Fruit fly (Drosophila melanogaster): ENCODE results near the gene CG6276.

The CG6276 gene

DNA sequence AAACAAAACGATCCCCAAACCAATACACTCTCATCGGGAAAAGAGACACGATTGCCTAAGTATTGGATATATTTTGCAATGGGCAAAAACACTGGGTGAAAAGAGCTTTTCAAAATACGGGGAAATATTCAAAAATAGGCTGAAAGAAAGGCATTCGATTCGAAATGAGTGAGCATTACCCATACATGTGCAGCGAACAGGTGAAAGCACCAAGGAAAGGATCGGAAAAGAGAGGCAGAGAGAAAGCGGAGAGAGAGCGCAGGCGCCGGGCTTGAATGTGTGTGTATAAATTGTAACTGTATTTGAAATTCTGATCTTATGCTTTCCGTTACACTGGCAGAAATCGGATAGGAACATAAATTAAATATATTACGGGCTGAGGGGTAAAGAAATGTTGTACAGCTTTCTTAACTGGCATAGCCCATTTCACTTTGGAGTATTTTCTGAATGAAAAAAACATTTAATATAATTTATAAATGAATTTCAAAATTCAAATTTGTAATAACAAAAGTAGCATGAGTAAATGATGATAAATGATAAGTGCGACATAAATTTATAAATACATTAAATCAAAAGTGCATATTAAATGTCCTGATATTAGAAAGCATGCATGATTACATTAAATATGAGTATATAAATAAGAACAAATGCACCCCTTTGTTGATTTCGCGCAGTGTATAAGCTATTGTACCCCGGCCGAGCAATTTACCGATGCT is 39.1 kb downstream of the CG6276 start (continued):
- TF ChIP-seq CG18476 (GFP tag; optimal IDR thresholded peaks at IDR 0.05), result peak; percentile 42
- peak; percentile 64 for TF ChIP-seq cg (GFP tag; optimal IDR thresholded peaks at IDR 0.05)
- TF ChIP-seq h (optimal IDR thresholded peaks at IDR 0.05), result no peak
- TF ChIP-seq Deaf1 (tag; optimal IDR thresholded peaks at IDR 0.05), result peak; percentile 51
- peak; percentile 59 for TF ChIP-seq CG4328 (GFP tag; optimal IDR thresholded peaks at IDR 0.05)
- TF ChIP-seq CG7963 (GFP tag; IDR thresholded peaks at IDR 0.05; ENCODE audit: partially characterized antibody), result no peak
- TF ChIP-seq NK7.1 (GFP tag; optimal IDR thresholded peaks at IDR 0.05), result no peak
- peak; percentile 12 for TF ChIP-seq CG1603 (tag; optimal IDR thresholded peaks at IDR 0.05)
- peak; percentile 85 for TF ChIP-seq dmrt11E (tag; optimal IDR thresholded peaks at IDR 0.05)
- peak; percentile 15 to 36 for TF ChIP-seq Pdp1 (GFP tag; optimal IDR thresholded peaks at IDR 0.05)
- no peak for TF ChIP-seq Stat92E (GFP tag; optimal IDR thresholded peaks at IDR 0.05)
- peak; percentile 45 for TF ChIP-seq CG30020 (tag; optimal IDR thresholded peaks at IDR 0.05)
- TF ChIP-seq CG3847 (GFP tag; IDR thresholded peaks at IDR 0.05), result peak; percentile 40; the same call in 1 of the 2 replicates
- no peak for TF ChIP-seq CG14965 (GFP tag; optimal IDR thresholded peaks at IDR 0.05; ENCODE audit: borderline replicate concordance)
- peak; percentile 64 for TF ChIP-seq CG1529 (GFP tag; optimal IDR thresholded peaks at IDR 0.05)
- TF ChIP-seq pita (GFP tag; optimal IDR thresholded peaks at IDR 0.05), result no peak
- peak; percentile 70 for TF ChIP-seq CG12299 (tag; optimal IDR thresholded peaks at IDR 0.05)
- TF ChIP-seq gsb-n (tag; optimal IDR thresholded peaks at IDR 0.05), result peak; percentile 74
- TF ChIP-seq Awh (GFP tag; IDR thresholded peaks at IDR 0.05), result no peak
- TF ChIP-seq CG3065 (GFP tag; optimal IDR thresholded peaks at IDR 0.05), result no peak
- TF ChIP-seq CG10462 (GFP tag; optimal IDR thresholded peaks at IDR 0.05), result peak; percentile 43
- TF ChIP-seq Optix (GFP tag; IDR thresholded peaks at IDR 0.05), result no peak; the same call in 2 of the 3 replicates
- TF ChIP-seq CG10267 (tag; optimal IDR thresholded peaks at IDR 0.05), result peak; percentile 76
- no peak for TF ChIP-seq corto (GFP tag; optimal IDR thresholded peaks at IDR 0.05)
- TF ChIP-seq odd (GFP tag; optimal IDR thresholded peaks at IDR 0.05), result peak; percentile 46
- peak; percentile 73 for TF ChIP-seq CG16815 (GFP tag; optimal IDR thresholded peaks at IDR 0.05)
- no peak for TF ChIP-seq CG11093 (GFP tag; IDR thresholded peaks at IDR 0.05)
- TF ChIP-seq emc (GFP tag; optimal IDR thresholded peaks at IDR 0.05), result no peak
- TF ChIP-seq CG18011 (GFP tag; optimal IDR thresholded peaks at IDR 0.05), result no peak
- TF ChIP-seq CG9437 (GFP tag; optimal IDR thresholded peaks at IDR 0.05), result peak; percentile 77
- peak; percentile 20 for TF ChIP-seq Dek (tag; optimal IDR thresholded peaks at IDR 0.05)
- TF ChIP-seq zen2 (GFP tag; IDR thresholded peaks at IDR 0.05; ENCODE audit: partially characterized antibody), result no peak
- TF ChIP-seq sens (GFP tag), result peak; percentile 91
- no peak for TF ChIP-seq Side (GFP tag; optimal IDR thresholded peaks at IDR 0.05)
- TF ChIP-seq Med (GFP tag), result peak; percentile 51
- no peak for TF ChIP-seq Atf3 (GFP tag; optimal IDR thresholded peaks at IDR 0.05)
- peak; percentile 86 for TF ChIP-seq CG31441 (GFP tag; IDR thresholded peaks at IDR 0.05)
- TF ChIP-seq gce (GFP tag; IDR thresholded peaks at IDR 0.05), result no peak
- peak; percentile 16 for TF ChIP-seq CG7271 (tag; optimal IDR thresholded peaks at IDR 0.05)
- TF ChIP-seq pb (GFP tag; optimal IDR thresholded peaks at IDR 0.05), result no peak
- TF ChIP-seq CG7928 (GFP tag; optimal IDR thresholded peaks at IDR 0.05), result no peak
- TF ChIP-seq CTCF (GFP tag; optimal IDR thresholded peaks at IDR 0.05), result no peak
- no peak for TF ChIP-seq Dll (GFP tag; IDR thresholded peaks at IDR 0.05; ENCODE audit: partially characterized antibody)
- peak; percentile 87 for TF ChIP-seq CG10979 (tag; optimal IDR thresholded peaks at IDR 0.05)
- peak; percentile 8 for TF ChIP-seq D19B (GFP tag; optimal IDR thresholded peaks at IDR 0.05)
- 0 out of 2 replicates have a peak, but pooled peaks have one; percentile 9 for TF ChIP-seq al (GFP tag; IDR thresholded peaks at IDR 0.05)
- no peak for TF ChIP-seq CG7745 (tag; optimal IDR thresholded peaks at IDR 0.05)
- peak; percentile 84 for TF ChIP-seq Oli (tag; optimal IDR thresholded peaks at IDR 0.05)
- TF ChIP-seq Atf6 (GFP tag; IDR thresholded peaks at IDR 0.05), result no peak

All from whole organism, embryonic.